Fruit fly (Drosophila melanogaster): ENCODE measurements around the gene Irc.

Gene Irc

dm6 chr3R:17018902-17019527 lies 16.3 kb downstream of the Irc start:
- no peak for TF ChIP-seq noc (tag; optimal IDR thresholded peaks at IDR 0.05)

- TF ChIP-seq noc (tag; optimal IDR thresholded peaks at IDR 0.05) = no peak
These were observed 18.3 kb downstream of the Irc start, which contains the start of gene Adsl for dm6 chr3R:17020956-17021355. Gene Adsl, minus strand, starts transcription at chr3R:17021120.

DNA sequence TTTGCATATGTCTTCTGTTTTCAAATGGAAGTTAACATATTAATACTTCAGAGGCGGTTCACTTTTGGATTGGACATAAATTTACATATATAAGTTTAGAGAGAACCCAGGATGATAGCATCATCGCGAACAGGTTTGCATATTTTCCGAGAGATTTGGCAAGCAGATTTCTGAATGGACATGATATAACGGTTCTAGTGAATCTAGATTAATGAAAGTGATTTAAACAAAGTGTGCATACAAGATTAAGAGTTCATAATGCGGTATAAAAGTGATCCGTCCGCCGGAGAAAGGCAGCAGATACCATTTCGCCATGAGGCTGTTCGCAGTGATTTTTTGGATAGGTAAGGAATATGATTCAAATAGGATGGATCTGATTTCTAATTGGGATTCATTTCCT lies 25.7 kb downstream of the Irc start, which contains the start of gene CG5225:
Gene CG5225 (plus strand): TSS at position 301 of the 400 bp plus-strand sequence.
- no peak for TF ChIP-seq noc (tag; optimal IDR thresholded peaks at IDR 0.05)

DNA sequence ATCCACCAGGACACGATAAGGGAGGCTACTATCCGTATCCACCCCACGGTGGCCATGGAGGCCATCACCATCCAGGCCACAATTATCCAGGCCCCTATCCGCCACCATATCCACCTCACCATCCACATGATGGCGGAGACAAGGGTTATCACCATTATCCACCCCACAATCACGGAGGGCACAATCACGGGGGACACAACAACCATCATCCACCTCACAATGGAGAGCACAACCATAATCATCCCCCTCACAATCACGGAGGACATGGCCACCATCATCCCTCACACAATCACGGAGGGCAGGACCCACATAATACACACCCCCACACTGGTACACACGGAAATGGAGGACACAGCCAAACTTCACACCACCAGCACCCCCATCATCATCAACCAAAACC lies 27.1 kb downstream of the Irc start:
- no peak for TF ChIP-seq noc (tag; optimal IDR thresholded peaks at IDR 0.05)

dm6 chr3R:17031502-17031901 lies 28.8 kb downstream of the Irc start, which contains the start of gene CG31268:
Gene CG31268, plus strand, starts transcription at chr3R:17031802.
- no peak for TF ChIP-seq noc (tag; optimal IDR thresholded peaks at IDR 0.05)

- TF ChIP-seq noc (tag; optimal IDR thresholded peaks at IDR 0.05) = no peak
These were observed 33.3 kb downstream of the Irc start, which contains the start of gene CG4009 for dm6 chr3R:17035945-17036344. Gene CG4009, minus strand, starts transcription at chr3R:17036045.

DNA sequence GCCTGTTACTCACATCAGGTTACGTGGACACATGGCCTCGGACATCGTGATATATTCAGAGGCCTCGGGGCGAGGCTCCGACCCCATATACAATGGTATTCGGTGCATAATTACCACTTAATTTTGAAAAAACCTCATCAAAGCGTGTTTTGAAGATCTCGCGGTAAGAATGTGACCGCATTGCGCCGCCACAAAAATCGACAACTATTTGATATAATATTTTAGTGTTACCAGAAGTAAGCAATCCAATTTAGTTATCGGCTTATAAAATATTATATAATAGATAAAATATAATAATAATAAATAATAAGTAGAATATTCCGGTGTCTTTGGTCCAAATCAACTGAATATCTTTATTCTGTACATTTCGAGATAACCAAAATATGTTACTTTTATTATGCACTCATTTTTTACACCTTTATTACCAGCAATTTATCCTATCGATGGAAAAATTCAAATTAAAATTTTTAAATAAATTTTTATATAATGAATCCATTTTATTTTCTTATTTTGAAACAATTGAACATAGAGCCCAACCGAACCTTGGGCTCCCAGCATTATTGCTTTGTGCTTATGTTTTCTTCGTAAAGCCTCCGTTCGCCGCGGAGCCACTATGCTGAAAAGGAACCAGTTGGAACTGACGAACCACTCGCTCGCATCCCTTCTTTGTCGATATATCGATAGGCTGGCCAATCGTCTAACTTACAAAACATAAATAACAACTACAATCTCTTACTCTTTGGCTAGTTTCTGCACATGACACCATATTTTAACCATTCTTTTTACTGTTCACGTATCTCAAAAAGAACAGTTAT lies 37.5 kb downstream of the Irc start, which contains the start of the genes CG18213 and Trm7-32:
Gene CG18213 (minus strand): TSS at position 211 of the 815 bp plus-strand sequence.
Gene Trm7-32 (plus strand): TSS at position 690 of the 815 bp plus-strand sequence.
- TF ChIP-seq noc (tag; optimal IDR thresholded peaks at IDR 0.05) = no peak

dm6 chr3R:17042838-17043569 lies 40.3 kb downstream of the Irc start, which contains the start of the genes bdwf and Patr-1:
Gene bdwf, minus strand, starts transcription at chr3R:17043136.
Gene Patr-1, plus strand, starts transcription at chr3R:17043564.
- TF ChIP-seq noc (tag; optimal IDR thresholded peaks at IDR 0.05) = no peak

- TF ChIP-seq noc (tag; optimal IDR thresholded peaks at IDR 0.05) = no peak
These were observed 40.9 kb downstream of the Irc start for dm6 chr3R:17043570-17043923.

- no peak for TF ChIP-seq noc (tag; optimal IDR thresholded peaks at IDR 0.05)
These were observed 46.2 kb downstream of the Irc start for dm6 chr3R:17048867-17049266.

DNA sequence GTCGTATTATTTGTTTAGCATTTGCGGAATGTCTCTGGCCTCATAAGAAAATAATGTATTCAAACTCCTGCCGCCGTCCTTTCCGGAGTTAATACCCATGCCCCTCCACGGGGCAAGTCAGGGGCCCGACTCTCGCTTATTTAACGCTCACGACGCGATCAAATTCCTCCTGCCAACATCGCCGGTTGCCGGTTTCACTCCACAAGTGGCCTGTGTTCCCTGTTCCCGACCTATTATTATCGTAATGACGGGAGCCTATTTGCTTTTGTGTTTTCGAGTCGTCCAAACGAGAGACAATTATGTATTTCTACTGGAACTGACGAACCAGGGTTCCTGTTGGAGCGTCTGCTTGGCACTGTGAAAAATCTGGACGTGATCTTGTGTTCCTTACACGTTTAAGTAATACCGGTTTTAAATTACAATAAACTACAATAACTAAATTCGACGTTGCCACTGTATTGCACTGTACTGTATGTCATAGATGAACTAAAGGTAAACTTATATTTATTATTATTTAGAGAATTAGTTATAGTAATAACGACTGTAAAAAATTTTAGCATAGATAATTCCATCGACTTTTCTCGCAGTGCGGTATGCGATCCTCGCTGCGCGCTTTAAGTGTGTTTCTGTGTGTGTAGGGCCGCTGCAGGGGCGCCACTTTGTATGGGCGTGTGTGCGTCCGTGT lies 49.9 kb downstream of the Irc start:
- no peak for TF ChIP-seq noc (tag; optimal IDR thresholded peaks at IDR 0.05)

DNA sequence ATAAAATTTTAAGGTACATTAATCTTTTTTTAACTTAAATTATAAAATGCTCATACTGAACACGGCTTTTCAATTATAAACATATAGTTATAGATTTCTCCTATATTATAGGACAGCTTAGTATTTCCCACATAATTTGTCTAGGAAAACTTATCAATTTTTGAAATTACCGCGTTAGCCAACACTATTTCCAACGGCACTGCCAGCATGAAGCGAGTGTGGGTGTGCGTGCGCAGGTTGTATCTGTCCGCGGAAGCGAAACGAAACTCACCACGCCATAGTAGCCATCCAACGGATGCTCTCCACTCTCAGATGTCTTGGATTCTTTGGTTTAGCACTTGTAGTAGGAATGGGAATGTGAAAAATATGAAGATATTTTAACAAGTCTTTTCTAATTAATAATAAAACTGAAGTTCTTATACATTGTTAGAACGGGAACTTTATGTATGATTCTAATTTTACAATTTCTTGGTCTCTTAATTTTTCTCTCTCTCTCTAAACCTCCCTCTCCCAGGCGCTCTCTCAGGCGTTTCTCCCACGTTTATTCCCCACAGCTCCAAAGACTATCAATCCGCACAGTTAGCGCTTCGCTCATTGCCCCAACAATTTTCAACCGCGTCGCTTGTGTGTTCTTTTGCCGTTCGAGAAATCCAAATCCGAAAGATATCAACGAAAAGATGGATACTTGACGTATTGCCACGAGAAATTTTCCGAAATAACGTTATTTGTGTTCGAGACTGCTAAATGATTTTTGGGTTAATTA lies 50.9 kb downstream of the Irc start, which contains the start of gene Dad:
Gene Dad (plus strand): TSS at position 593 of the 763 bp plus-strand sequence.
- TF ChIP-seq noc (tag; optimal IDR thresholded peaks at IDR 0.05) = peak; percentile 7

DNA sequence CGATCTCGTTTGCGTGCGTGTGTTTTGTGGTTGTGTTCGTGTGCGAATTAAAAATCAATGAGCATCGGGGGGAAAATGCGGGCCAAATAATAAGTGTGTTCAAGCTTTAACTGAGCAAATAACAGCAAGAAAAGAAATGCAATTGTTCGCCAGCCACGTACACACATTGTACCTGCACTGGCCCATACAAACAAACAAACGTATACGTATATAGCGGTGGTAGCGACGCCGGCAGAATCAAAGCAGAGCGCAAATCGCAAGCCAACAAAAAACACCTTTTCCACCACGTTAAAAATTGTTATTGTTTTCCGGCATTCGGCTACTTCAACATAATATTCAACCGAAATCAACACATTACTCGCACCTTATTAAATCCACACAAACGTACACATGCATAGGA lies 51.9 kb downstream of the Irc start:
- TF ChIP-seq noc (tag; optimal IDR thresholded peaks at IDR 0.05) = no peak

DNA sequence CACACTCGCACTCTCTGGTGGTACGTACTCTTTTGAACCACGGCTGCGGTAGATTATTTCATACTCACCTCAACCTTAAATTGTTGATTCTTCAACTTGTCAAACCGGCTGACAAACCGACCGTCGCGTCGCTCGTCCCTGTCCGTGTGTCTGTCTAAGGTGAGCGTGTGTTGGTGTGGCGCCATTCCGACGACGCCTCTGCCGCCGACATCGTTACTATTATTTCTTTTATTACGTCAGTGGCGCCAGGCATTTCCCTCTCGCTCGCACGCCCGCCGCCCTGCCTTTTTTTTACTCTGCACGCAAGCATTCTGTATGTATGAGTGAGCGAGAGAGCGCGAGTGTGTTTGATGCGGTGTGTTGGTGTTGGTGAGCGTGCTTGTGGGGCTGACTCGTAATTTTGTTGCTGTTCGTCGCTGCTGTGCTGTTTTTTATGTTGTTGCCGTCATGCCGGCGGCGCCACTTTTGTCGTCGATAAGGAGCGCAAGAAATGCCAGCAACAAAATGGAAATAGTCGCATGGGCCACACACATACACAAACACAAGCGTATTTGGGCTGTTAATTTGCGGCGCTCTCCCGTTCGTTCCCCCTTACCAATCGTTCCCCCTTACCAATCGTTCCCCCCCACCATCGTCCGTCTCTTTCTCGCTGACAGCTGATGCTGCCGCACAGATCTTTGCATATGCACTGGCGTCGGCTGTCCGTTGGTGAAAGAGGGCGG lies 53.7 kb downstream of the Irc start:
- TF ChIP-seq noc (tag; optimal IDR thresholded peaks at IDR 0.05) = peak; percentile 88

All from whole organism, larva.